Fruit fly (Drosophila melanogaster) Kc167 (cell line): ENCODE data around the gene CG5262.

Source experiments
- Myc ChIP-seq: fragments of >200 bp; optimal IDR thresholded peaks from 2 replicates; lab custom pipeline; 2017; ENCODE audit warnings: missing external identifiers
- Sin3A ChIP-seq: fragments of >200 bp; optimal IDR thresholded peaks from 2 replicates; lab custom pipeline; 2018; ENCODE audit warnings: missing external identifiers
- h ChIP-seq: fragments of >200 bp; optimal IDR thresholded peaks from 3 replicates; lab custom pipeline; 2018; ENCODE audit warnings: missing external identifiers
- psq ChIP-seq: fragments of >200 bp; optimal IDR thresholded peaks from 2 replicates; lab custom pipeline; 2017; ENCODE audit warnings: missing external identifiers
- ttk ChIP-seq: sonication (Bioruptor generic); optimal IDR thresholded peaks from 2 replicates; lab custom pipeline; 2017; ENCODE audit warnings: missing external identifiers

DNA sequence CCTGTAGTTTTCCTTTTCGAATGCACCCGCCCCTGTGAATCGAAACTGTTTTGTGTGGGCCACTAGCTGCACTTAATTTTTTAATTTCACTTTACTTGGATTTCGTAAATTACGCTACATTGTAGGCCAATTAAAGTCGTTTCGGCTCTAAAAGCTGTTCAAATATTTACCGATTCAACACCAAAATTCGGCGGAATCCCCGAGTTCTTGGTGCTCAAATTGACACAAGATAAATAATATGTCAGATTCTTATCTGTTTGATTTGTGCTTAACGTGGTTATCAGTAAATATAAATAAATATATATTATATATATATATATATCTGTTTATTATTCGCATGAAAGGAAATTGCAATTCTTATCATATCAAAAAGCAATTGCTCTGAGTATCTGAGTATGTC lies 17.7 kb upstream of the CG5262 start:
- TF ChIP-seq psq (lab: Kevin White, UChicago) = no peak
- TF ChIP-seq ttk = no peak
- no peak for TF ChIP-seq Myc (lab: Kevin White, UChicago)
- no peak for TF ChIP-seq h (lab: Kevin White, UChicago)
- TF ChIP-seq Sin3A (lab: Kevin White, UChicago) = no peak
